Fruit fly (Drosophila melanogaster) S2 (cell line): ENCODE results near the gene eIF3i.

Experiments used
- CG8478 ChIP-seq: fragments of >200 bp; optimal IDR thresholded peaks from 2 replicates; lab custom pipeline; 2018
- CTCF ChIP-seq, 2 experiments: fragments of >200 bp; optimal IDR thresholded peaks; 2 replicates each; lab custom pipeline; 2018

dm6 chr2L:4942257-4942792, 25.2 kb downstream of the eIF3i start, which contains the start of gene synr:
- no peak for TF ChIP-seq CG8478
- no peak for TF ChIP-seq CTCF (optimal IDR thresholded peaks at IDR 0.05; lab: Kevin White, UChicago)
